Worm (Caenorhabditis elegans): ENCODE measurements around the gene T19H5.6.

Gene T19H5.6

ce11 chrII:9485081-9485730, 15.2 kb upstream of the T19H5.6 start:
- TF ChIP-seq R02D3.7 (tag; optimal IDR thresholded peaks at IDR 0.05): no peak
- no peak for TF ChIP-seq unc-55 (GFP tag; optimal IDR thresholded peaks at IDR 0.05)
- TF ChIP-seq sma-3 (GFP tag; optimal IDR thresholded peaks at IDR 0.05): no peak
- no peak for TF ChIP-seq mab-5 (tag; optimal IDR thresholded peaks at IDR 0.05)
- TF ChIP-seq gmeb-1 (tag; optimal IDR thresholded peaks at IDR 0.05): no peak
- TF ChIP-seq mdl-1 (tag; optimal IDR thresholded peaks at IDR 0.05): no peak
- peak; percentile 6 for TF ChIP-seq sma-9 (GFP tag; optimal IDR thresholded peaks at IDR 0.05)
- TF ChIP-seq sma-9 (tag; optimal IDR thresholded peaks at IDR 0.05): no peak
- no peak for TF ChIP-seq ama-1 (optimal IDR thresholded peaks at IDR 0.05)
- TF ChIP-seq unc-39 (tag; optimal IDR thresholded peaks at IDR 0.05): no peak
- no peak for TF ChIP-seq egl-27 (tag; optimal IDR thresholded peaks at IDR 0.05)
- TF ChIP-seq nhr-129 (tag; optimal IDR thresholded peaks at IDR 0.05): no peak
- TF ChIP-seq nhr-23 (tag; optimal IDR thresholded peaks at IDR 0.05): no peak
- no peak for TF ChIP-seq alr-1 (tag; optimal IDR thresholded peaks at IDR 0.05)
- no peak for TF ChIP-seq nhr-6 (tag; optimal IDR thresholded peaks at IDR 0.05)
- no peak for TF ChIP-seq crh-2 (tag; optimal IDR thresholded peaks at IDR 0.05)
- no peak for TF ChIP-seq lsy-2 (tag; optimal IDR thresholded peaks at IDR 0.05)
- TF ChIP-seq peb-1 (tag; optimal IDR thresholded peaks at IDR 0.05): no peak
- TF ChIP-seq dmd-4 (tag; optimal IDR thresholded peaks at IDR 0.05): no peak
- TF ChIP-seq fos-1 (tag; optimal IDR thresholded peaks at IDR 0.05): peak; percentile 7
- TF ChIP-seq unc-62 (GFP tag; optimal IDR thresholded peaks at IDR 0.05): no peak
- TF ChIP-seq nhr-21 (tag; optimal IDR thresholded peaks at IDR 0.05): peak; percentile 37
- no peak for TF ChIP-seq lin-13 (GFP tag; optimal IDR thresholded peaks at IDR 0.05)
- no peak for TF ChIP-seq lin-39 (tag; optimal IDR thresholded peaks at IDR 0.05)
- TF ChIP-seq blmp-1 (tag; optimal IDR thresholded peaks at IDR 0.05; ENCODE audit: insufficient read depth): no peak
- no peak for TF ChIP-seq sem-4 (tag; optimal IDR thresholded peaks at IDR 0.05)
- TF ChIP-seq nhr-25 (tag; optimal IDR thresholded peaks at IDR 0.05): no peak

- TF ChIP-seq fos-1 (tag; optimal IDR thresholded peaks at IDR 0.05): peak; percentile 67
- no peak for TF ChIP-seq skn-1 (tag; optimal IDR thresholded peaks at IDR 0.05)
- TF ChIP-seq sma-9 (GFP tag; optimal IDR thresholded peaks at IDR 0.05): peak; percentile 28
- TF ChIP-seq sma-9 (tag; optimal IDR thresholded peaks at IDR 0.05): no peak
- TF ChIP-seq nhr-21 (tag; optimal IDR thresholded peaks at IDR 0.05): no peak
These were observed 13.3 kb upstream of the T19H5.6 start for ce11 chrII:9483342-9483741.

- TF ChIP-seq lin-39 (tag; optimal IDR thresholded peaks at IDR 0.05): no peak
- no peak for TF ChIP-seq sem-4 (tag; optimal IDR thresholded peaks at IDR 0.05)
These were observed 12.5 kb upstream of the T19H5.6 start for ce11 chrII:9482529-9482928.

ce11 chrII:9481427-9481826, 11.4 kb upstream of the T19H5.6 start:
- TF ChIP-seq nhr-129 (tag; optimal IDR thresholded peaks at IDR 0.05): peak; percentile 27
- TF ChIP-seq F13H6.1 (tag; optimal IDR thresholded peaks at IDR 0.05): peak; percentile 50
- no peak for TF ChIP-seq ztf-11 (tag; optimal IDR thresholded peaks at IDR 0.05)
- peak; percentile 41 for TF ChIP-seq sma-9 (GFP tag; optimal IDR thresholded peaks at IDR 0.05)
- no peak for TF ChIP-seq sma-9 (tag; optimal IDR thresholded peaks at IDR 0.05)

ce11 chrII:9480006-9480405, 10.0 kb upstream of the T19H5.6 start, which contains the start of gene T19H5.7:
T19H5.7 (minus strand) TSS chrII:9480106.
- TF ChIP-seq nhr-129 (tag; optimal IDR thresholded peaks at IDR 0.05) (no peak), unc-55 (GFP tag; optimal IDR thresholded peaks at IDR 0.05) (no peak), ceh-82 (tag; optimal IDR thresholded peaks at IDR 0.05) (no peak), sma-9 (GFP tag; optimal IDR thresholded peaks at IDR 0.05) (no peak), sma-9 (tag; optimal IDR thresholded peaks at IDR 0.05) (no peak), dmd-4 (tag; optimal IDR thresholded peaks at IDR 0.05) (no peak), nhr-11 (tag; optimal IDR thresholded peaks at IDR 0.05) (no peak), aly-2 (tag; optimal IDR thresholded peaks at IDR 0.05) (no peak), egl-27 (tag; optimal IDR thresholded peaks at IDR 0.05) (no peak), alr-1 (tag; optimal IDR thresholded peaks at IDR 0.05) (no peak), gmeb-1 (tag; optimal IDR thresholded peaks at IDR 0.05) (no peak), C34F6.9 (tag; optimal IDR thresholded peaks at IDR 0.05) (no peak), nhr-23 (tag; optimal IDR thresholded peaks at IDR 0.05) (no peak), snpc-4 (tag; optimal IDR thresholded peaks at IDR 0.05) (no peak), F13H6.1 (tag; optimal IDR thresholded peaks at IDR 0.05) (no peak)
